Fruit fly (Drosophila melanogaster): ENCODE measurements around the gene CG14265.
A peak's percentile ranks its signal among the peaks of the same experiment; 100 is the strongest.

CG14265 gene

dm6 chrX:3260536-3260935 lies 24.1 kb upstream of the CG14265 start:
- TF ChIP-seq schlank (tag; optimal IDR thresholded peaks at IDR 0.05): no peak
- TF ChIP-seq exex (tag; optimal IDR thresholded peaks at IDR 0.05): peak; percentile 81
- peak in 1 of 2 experiments; percentile 69 for TF ChIP-seq Pdp1 (GFP tag; optimal IDR thresholded peaks at IDR 0.05)
- no peak for TF ChIP-seq MTF-1 (GFP tag; optimal IDR thresholded peaks at IDR 0.05; ENCODE audit: borderline replicate concordance)
- TF ChIP-seq Taf1 (GFP tag; IDR thresholded peaks at IDR 0.05): no peak
- peak; percentile 46 for TF ChIP-seq mirr (GFP tag; optimal IDR thresholded peaks at IDR 0.05)
- no peak for TF ChIP-seq CG12659 (GFP tag; optimal IDR thresholded peaks at IDR 0.05)
- peak; percentile 34; the same call in 1 of the 2 replicates for TF ChIP-seq slbo (GFP tag; IDR thresholded peaks at IDR 0.05)
- no peak for TF ChIP-seq cad (GFP tag; optimal IDR thresholded peaks at IDR 0.05)
- TF ChIP-seq CG11247 (GFP tag; IDR thresholded peaks at IDR 0.05): no peak
- 0 out of 3 replicates have a peak, but pooled peaks have one; percentile 35 for TF ChIP-seq row (GFP tag; IDR thresholded peaks at IDR 0.05)
- TF ChIP-seq danr (GFP tag; IDR thresholded peaks at IDR 0.05): no peak
- no peak for TF ChIP-seq Jarid2 (GFP tag; optimal IDR thresholded peaks at IDR 0.05)
- no peak for TF ChIP-seq chn (GFP tag; optimal IDR thresholded peaks at IDR 0.05)
- peak; percentile 56 for TF ChIP-seq GATAe (GFP tag; conservative IDR thresholded peaks at IDR 0.05)
- no peak for TF ChIP-seq Nf-YC (tag; optimal IDR thresholded peaks at IDR 0.05)
- peak; percentile 9 for TF ChIP-seq CG10543 (GFP tag; optimal IDR thresholded peaks at IDR 0.05)
- peak; percentile 25 for TF ChIP-seq grau (tag; optimal IDR thresholded peaks at IDR 0.05)
- peak; percentile 1 for TF ChIP-seq sd (tag; optimal IDR thresholded peaks at IDR 0.05)
- TF ChIP-seq Dfd (GFP tag; optimal IDR thresholded peaks at IDR 0.05): no peak
- TF ChIP-seq CG10321 (GFP tag; IDR thresholded peaks at IDR 0.05): no peak
- peak; percentile 39 for TF ChIP-seq sug (tag; optimal IDR thresholded peaks at IDR 0.05)
- no peak for TF ChIP-seq CG34224 (GFP tag; IDR thresholded peaks at IDR 0.05; ENCODE audit: partially characterized antibody)
- peak; percentile 57 for TF ChIP-seq lab (GFP tag; optimal IDR thresholded peaks at IDR 0.05)
- TF ChIP-seq Rfx (GFP tag; IDR thresholded peaks at IDR 0.05): 0 out of 2 replicates have a peak, but pooled peaks have one; percentile 15
- no peak for TF ChIP-seq Sox100B (GFP tag; optimal IDR thresholded peaks at IDR 0.05)
- no peak for TF ChIP-seq hb (GFP tag; IDR thresholded peaks at IDR 0.05; ENCODE audit: partially characterized antibody)
- TF ChIP-seq CG13123 (GFP tag; optimal IDR thresholded peaks at IDR 0.05): no peak
- TF ChIP-seq CG7839 (tag; optimal IDR thresholded peaks at IDR 0.05): no peak
- peak; percentile 25 for TF ChIP-seq CG17359 (tag; optimal IDR thresholded peaks at IDR 0.05)
- no peak for TF ChIP-seq Sin3A (optimal IDR thresholded peaks at IDR 0.05)
- TF ChIP-seq ATbp (GFP tag; optimal IDR thresholded peaks at IDR 0.05): no peak
- TF ChIP-seq dmrt99B (tag; optimal IDR thresholded peaks at IDR 0.05): no peak
- TF ChIP-seq CG8290 (GFP tag; optimal IDR thresholded peaks at IDR 0.05): no peak
- TF ChIP-seq CG8290 (tag; optimal IDR thresholded peaks at IDR 0.05): no peak
- no peak for TF ChIP-seq CG15601 (tag; optimal IDR thresholded peaks at IDR 0.05)
- TF ChIP-seq CG14014 (GFP tag; IDR thresholded peaks at IDR 0.05): no peak
- TF ChIP-seq lbe (GFP tag; optimal IDR thresholded peaks at IDR 0.05): no peak
- peak; percentile 5 for TF ChIP-seq CG34376 (GFP tag; optimal IDR thresholded peaks at IDR 0.05)
- TF ChIP-seq CG16813 (GFP tag; IDR thresholded peaks at IDR 0.05; ENCODE audit: partially characterized antibody): no peak

- TF ChIP-seq nau (GFP tag; optimal IDR thresholded peaks at IDR 0.05) (peak; percentile 95), Max (GFP tag; optimal IDR thresholded peaks at IDR 0.05) (peak; percentile 94), org-1 (GFP tag; optimal IDR thresholded peaks at IDR 0.05) (peak; percentile 97), CG7839 (tag; optimal IDR thresholded peaks at IDR 0.05) (peak; percentile 94), CG13424 (tag; optimal IDR thresholded peaks at IDR 0.05) (peak; percentile 96), HmgD (GFP tag; optimal IDR thresholded peaks at IDR 0.05) (peak; percentile 76), btn (GFP tag; optimal IDR thresholded peaks at IDR 0.05) (peak; percentile 87), phol (tag; optimal IDR thresholded peaks at IDR 0.05) (peak; percentile 96), croc (GFP tag; conservative IDR thresholded peaks at IDR 0.05) (peak; percentile 89), CG12219 (GFP tag; optimal IDR thresholded peaks at IDR 0.05) (peak; percentile 81), chinmo (GFP tag; IDR thresholded peaks at IDR 0.05; ENCODE audit: partially characterized antibody) (peak; percentile 54; the same call in 1 of the 4 replicates), sob (GFP tag; IDR thresholded peaks at IDR 0.05) (peak; percentile 92)
These were observed 19.3 kb upstream of the CG14265 start for dm6 chrX:3255569-3256309.
